Worm (Caenorhabditis elegans) whole organism, late embryonic: Measurements from ENCODE around the gene nlp-52.

Source experiments
- ama-1 ChIP-seq: fragments of 150-350 bp; optimal IDR thresholded peaks from 2 replicates; lab custom pipeline; 2014
- ceh-22 ChIP-seq: sonication (generic microtip); optimal IDR thresholded peaks from 2 replicates; lab custom pipeline; 2017; ENCODE audit warnings: missing biosample characterization, missing genetic modification characterization
- ceh-45 ChIP-seq: fragments of 200-800 bp; sonication (Bioruptor generic); IDR thresholded peaks from 2 replicates; pipeline ENCODE4 v1.3.6; 2022; ENCODE audit warnings: missing genetic modification reagents, missing genetic modification characterization, missing compliant biosample characterization
- ceh-9 ChIP-seq: sonication (generic microtip); optimal IDR thresholded peaks from 2 replicates; lab custom pipeline; 2016; ENCODE audit warnings: mild to moderate bottlenecking, missing genetic modification characterization, inconsistent platforms, missing compliant biosample characterization
- elt-4 ChIP-seq: sonication (generic microtip); optimal IDR thresholded peaks from 2 replicates; lab custom pipeline; 2016; ENCODE audit warnings: missing genetic modification characterization, missing compliant biosample characterization
- ets-4 ChIP-seq: sonication (generic microtip); optimal IDR thresholded peaks from 2 replicates; lab custom pipeline; 2016; ENCODE audit warnings: missing genetic modification characterization, missing compliant biosample characterization
- eyg-1 ChIP-seq: sonication (generic microtip); optimal IDR thresholded peaks from 2 replicates; lab custom pipeline; 2016; ENCODE audit warnings: missing genotype, missing genetic modification characterization, missing compliant biosample characterization
- fkh-6 ChIP-seq: sonication (generic microtip); optimal IDR thresholded peaks from 2 replicates; lab custom pipeline; 2016; ENCODE audit warnings: missing genetic modification characterization, missing compliant biosample characterization
- nhr-11 ChIP-seq: fragments of 150-350 bp; optimal IDR thresholded peaks from 2 replicates; lab custom pipeline; 2014; ENCODE audit warnings: missing biosample characterization, missing genetic modification characterization

ce11 chrIII:764884-765283 lies 3.3 kb downstream of the nlp-52 start, which contains the start of gene ptl-1:
- TF ChIP-seq fkh-6 (tag; lab: Kevin White, UChicago) (no peak), ceh-45 (GFP tag; lab: Robert Waterston, UW) (no peak), ceh-22 (tag; lab: Kevin White, UChicago) (no peak), ets-4 (no peak), ama-1 (lab: Kevin White, UChicago) (no peak), eyg-1 (no peak), elt-4 (tag; lab: Kevin White, UChicago) (no peak), ceh-9 (tag; lab: Kevin White, UChicago) (no peak), nhr-11 (no peak)
